Fruit fly (Drosophila melanogaster) whole organism, embryonic: ENCODE data around the gene Rab18.

Experiments used
- CG10321 ChIP-seq: fragments of 200-800 bp; sonication (Bioruptor generic); IDR thresholded peaks from 2 replicates; pipeline ENCODE4 v1.3.6; 2022; ENCODE audit warnings: missing biosample characterization, missing genetic modification characterization
- CG13624 ChIP-seq: fragments of 200-800 bp; sonication (Bioruptor generic); optimal IDR thresholded peaks from 2 replicates; lab custom pipeline; 2016; ENCODE audit warnings: missing biosample characterization, missing genetic modification characterization
- CG15479 ChIP-seq: fragments of 200-800 bp; sonication (Bioruptor generic); optimal IDR thresholded peaks from 3 replicates; lab custom pipeline; 2019; ENCODE audit warnings: missing biosample characterization, mild to moderate bottlenecking, missing genetic modification characterization, moderate library complexity
- CG16813 ChIP-seq: fragments of 200-800 bp; sonication (Bioruptor generic); IDR thresholded peaks from 3 replicates; pipeline ENCODE4 v1.3.6; 2022; ENCODE audit warnings: missing biosample characterization, missing genetic modification characterization; ENCODE audit not compliant: partially characterized antibody
- CG17359 ChIP-seq: fragments of 200-800 bp; sonication (Bioruptor generic); optimal IDR thresholded peaks from 3 replicates; lab custom pipeline; 2018; ENCODE audit warnings: missing biosample characterization, mild to moderate bottlenecking, missing genetic modification characterization, moderate library complexity
- CG18011 ChIP-seq: fragments of 200-800 bp; sonication (Bioruptor generic); optimal IDR thresholded peaks from 2 replicates; lab custom pipeline; 2017; ENCODE audit warnings: missing biosample characterization, missing genetic modification characterization, mild to moderate bottlenecking, moderate library complexity, missing genotype
- CG2129 ChIP-seq: fragments of 200-800 bp; sonication (Bioruptor generic); IDR thresholded peaks from 2 replicates; pipeline ENCODE4 v1.3.6; 2022; ENCODE audit warnings: missing biosample characterization, missing genetic modification characterization; ENCODE audit not compliant: partially characterized antibody
- CG2712 ChIP-seq: fragments of 200-800 bp; optimal IDR thresholded peaks from 3 replicates; lab custom pipeline; 2019; ENCODE audit warnings: missing biosample characterization, mild to moderate bottlenecking, missing genetic modification characterization, moderate library complexity
- CG30020 ChIP-seq: fragments of 200-800 bp; optimal IDR thresholded peaks from 2 replicates; lab custom pipeline; 2019; ENCODE audit warnings: missing biosample characterization, mild to moderate bottlenecking, missing genetic modification characterization, moderate library complexity
- CG30403 ChIP-seq: fragments of 200-800 bp; sonication (Bioruptor generic); optimal IDR thresholded peaks from 3 replicates; lab custom pipeline; 2016; ENCODE audit warnings: missing biosample characterization, missing genetic modification characterization
- CG34224 ChIP-seq: fragments of 200-800 bp; sonication (Bioruptor generic); IDR thresholded peaks from 3 replicates; pipeline ENCODE4 v1.3.6; 2022; ENCODE audit warnings: missing biosample characterization, missing genetic modification characterization; ENCODE audit not compliant: partially characterized antibody
- CG3995 ChIP-seq: fragments of 200-800 bp; sonication (Bioruptor generic); optimal IDR thresholded peaks from 3 replicates; lab custom pipeline; 2016; ENCODE audit warnings: missing biosample characterization, missing genetic modification characterization
- CG8089 ChIP-seq: fragments of 200-800 bp; sonication (Bioruptor generic); optimal IDR thresholded peaks from 3 replicates; lab custom pipeline; 2016; ENCODE audit warnings: missing biosample characterization, missing genetic modification characterization
- CG8924 ChIP-seq: fragments of 200-800 bp; optimal IDR thresholded peaks from 3 replicates; lab custom pipeline; 2019; ENCODE audit warnings: missing biosample characterization, mild to moderate bottlenecking, missing genetic modification characterization, moderate library complexity
- Deaf1 ChIP-seq: fragments of 200-800 bp; optimal IDR thresholded peaks from 3 replicates; lab custom pipeline; 2019; ENCODE audit warnings: missing biosample characterization, mild to moderate bottlenecking, missing genetic modification characterization, moderate library complexity
- Dll ChIP-seq: fragments of 200-800 bp; sonication (Bioruptor generic); IDR thresholded peaks from 4 replicates; pipeline ENCODE4 v1.3.6; 2022; ENCODE audit warnings: missing biosample characterization, missing genetic modification characterization; ENCODE audit not compliant: partially characterized antibody
- Doc3 ChIP-seq: fragments of 200-800 bp; sonication (Bioruptor generic); IDR thresholded peaks from 3 replicates; pipeline ENCODE4 v1.3.6; 2022; ENCODE audit warnings: missing biosample characterization, missing genetic modification characterization; ENCODE audit not compliant: partially characterized antibody
- Dp ChIP-seq: fragments of 200-800 bp; sonication (Bioruptor generic); optimal IDR thresholded peaks from 2 replicates; lab custom pipeline; 2018; ENCODE audit warnings: missing biosample characterization, mild to moderate bottlenecking, missing genetic modification characterization, moderate library complexity
- Ets97D ChIP-seq: fragments of 200-800 bp; sonication (Bioruptor generic); optimal IDR thresholded peaks from 3 replicates; lab custom pipeline; 2016; ENCODE audit warnings: missing biosample characterization, missing genetic modification characterization
- HLH4C ChIP-seq: fragments of 200-800 bp; sonication (Bioruptor generic); IDR thresholded peaks from 3 replicates; pipeline ENCODE4 v1.3.6; 2022; ENCODE audit warnings: missing biosample characterization, missing genetic modification characterization; ENCODE audit not compliant: partially characterized antibody
- Scr ChIP-seq: fragments of 200-800 bp; sonication (Bioruptor generic); IDR thresholded peaks from 2 replicates; pipeline ENCODE4 v1.3.6; 2022; ENCODE audit warnings: missing biosample characterization, missing genetic modification characterization; ENCODE audit not compliant: partially characterized antibody
- Sry-δ ChIP-seq: fragments of 200-800 bp; sonication (Bioruptor generic); optimal IDR thresholded peaks from 2 replicates; lab custom pipeline; 2016; ENCODE audit warnings: missing biosample characterization, missing genetic modification characterization
- Stat92E ChIP-seq, 3 experiments: fragments of >200 bp in 2 of 3; fragments of 200-800 bp in 1 of 3; sonication (Bioruptor generic) in 1 of 3; optimal IDR thresholded peaks; 2 replicates each; lab custom pipeline; 2017 to 2019; ENCODE audit warnings: missing biosample characterization in 3 of 3, missing genetic modification characterization in 3 of 3, mild to moderate bottlenecking in 1 of 3, moderate library complexity in 1 of 3
- amos ChIP-seq: fragments of 200-800 bp; sonication (Bioruptor generic); IDR thresholded peaks from 2 replicates; pipeline ENCODE4 v1.3.6; 2022; ENCODE audit warnings: missing biosample characterization, missing genetic modification characterization; ENCODE audit not compliant: partially characterized antibody
- btn ChIP-seq: fragments of 200-800 bp; sonication (Bioruptor generic); optimal IDR thresholded peaks from 2 replicates; lab custom pipeline; 2016; ENCODE audit warnings: missing biosample characterization, missing genetic modification characterization
- ci ChIP-seq: fragments of 200-800 bp; sonication (Bioruptor generic); IDR thresholded peaks from 3 replicates; pipeline ENCODE4 v1.3.6; 2022; ENCODE audit warnings: missing biosample characterization, missing genetic modification characterization
- exex ChIP-seq: fragments of 200-800 bp; sonication (Bioruptor generic); optimal IDR thresholded peaks from 4 replicates; lab custom pipeline; 2018; ENCODE audit warnings: missing biosample characterization, mild to moderate bottlenecking, missing genetic modification characterization, moderate library complexity
- gce ChIP-seq: fragments of 200-800 bp; sonication (Bioruptor generic); IDR thresholded peaks from 3 replicates; pipeline ENCODE4 v1.3.6; 2022; ENCODE audit warnings: missing biosample characterization, missing genetic modification characterization
- grau ChIP-seq: fragments of 200-800 bp; optimal IDR thresholded peaks from 3 replicates; lab custom pipeline; 2019; ENCODE audit warnings: missing biosample characterization, mild to moderate bottlenecking, missing genetic modification characterization, moderate library complexity
- hb ChIP-seq: fragments of 200-800 bp; sonication (Bioruptor generic); IDR thresholded peaks from 3 replicates; pipeline ENCODE4 v1.3.6; 2022; ENCODE audit warnings: missing biosample characterization, missing genetic modification characterization; ENCODE audit not compliant: partially characterized antibody
- inv ChIP-seq: fragments of 200-800 bp; sonication (Bioruptor generic); IDR thresholded peaks from 2 replicates; pipeline ENCODE4 v1.3.6; 2022; ENCODE audit warnings: missing biosample characterization, missing genetic modification characterization; ENCODE audit not compliant: partially characterized antibody
- lola ChIP-seq, 3 experiments: fragments of >200 bp in 2 of 3; fragments of 200-800 bp in 1 of 3; sonication (Bioruptor generic) in 1 of 3; optimal IDR thresholded peaks; 2 replicates each; lab custom pipeline; 2017 to 2019; ENCODE audit warnings: missing biosample characterization in 3 of 3, missing genetic modification characterization in 3 of 3, mild to moderate bottlenecking in 1 of 3, moderate library complexity in 1 of 3
- nerfin-2 ChIP-seq: fragments of 200-800 bp; sonication (Bioruptor generic); IDR thresholded peaks from 2 replicates; pipeline ENCODE4 v1.3.6; 2022; ENCODE audit warnings: missing biosample characterization, missing genetic modification characterization; ENCODE audit not compliant: partially characterized antibody
- otp ChIP-seq: fragments of 200-800 bp; sonication (Bioruptor generic); IDR thresholded peaks from 3 replicates; pipeline ENCODE4, ENCODE4 v1.3.6; 2022; ENCODE audit warnings: missing biosample characterization, missing genetic modification characterization
- sc ChIP-seq, 3 experiments: fragments of >200 bp in 2 of 3; fragments of 200-800 bp in 1 of 3; sonication (Bioruptor generic) in 1 of 3; optimal IDR thresholded peaks; 2 replicates in 2 of 3; 3 replicates in 1 of 3; lab custom pipeline; 2017; ENCODE audit warnings: mild to moderate bottlenecking in 1 of 3, missing biosample characterization in 1 of 3, missing genetic modification characterization in 1 of 3, missing genetic modification reagents in 1 of 3
- sna ChIP-seq: fragments of 200-800 bp; sonication (Bioruptor generic); IDR thresholded peaks from 2 replicates; pipeline ENCODE4 v1.3.6; 2022; ENCODE audit warnings: missing biosample characterization, missing genetic modification characterization; ENCODE audit not compliant: partially characterized antibody
- sob ChIP-seq: fragments of 200-800 bp; sonication (Bioruptor generic); IDR thresholded peaks from 2 replicates; pipeline ENCODE4 v1.3.6; 2022; ENCODE audit warnings: missing biosample characterization, missing genetic modification characterization
- sr ChIP-seq: fragments of 200-800 bp; sonication (Bioruptor generic); IDR thresholded peaks from 3 replicates; pipeline ENCODE4 v1.3.6; 2022; ENCODE audit warnings: missing biosample characterization, missing genetic modification characterization
- sug ChIP-seq: fragments of 200-800 bp; optimal IDR thresholded peaks from 2 replicates; lab custom pipeline; 2019; ENCODE audit warnings: missing biosample characterization, mild to moderate bottlenecking, missing genetic modification characterization, moderate library complexity
- tap ChIP-seq: fragments of 200-800 bp; optimal IDR thresholded peaks from 3 replicates; lab custom pipeline; 2019; ENCODE audit warnings: missing biosample characterization, mild to moderate bottlenecking, missing genetic modification characterization, moderate library complexity
- tgo ChIP-seq: fragments of 200-800 bp; sonication (Bioruptor generic); IDR thresholded peaks from 3 replicates; pipeline ENCODE4 v1.3.6; 2022; ENCODE audit warnings: missing biosample characterization, missing genetic modification characterization
- tio ChIP-seq: fragments of 200-800 bp; sonication (Bioruptor generic); optimal IDR thresholded peaks from 2 replicates; lab custom pipeline; 2017; ENCODE audit warnings: missing biosample characterization, missing genetic modification characterization, inconsistent platforms
- twi ChIP-seq: fragments of 200-800 bp; optimal IDR thresholded peaks from 2 replicates; lab custom pipeline; 2019; ENCODE audit warnings: missing biosample characterization, mild to moderate bottlenecking, missing genetic modification characterization, moderate library complexity
- unc-4 ChIP-seq: fragments of 200-800 bp; sonication (Bioruptor generic); IDR thresholded peaks from 2 replicates; pipeline ENCODE4 v1.3.6; 2022; ENCODE audit warnings: missing biosample characterization, missing genetic modification characterization; ENCODE audit not compliant: partially characterized antibody
- vnd ChIP-seq: fragments of 200-800 bp; sonication (Bioruptor generic); IDR thresholded peaks from 3 replicates; pipeline ENCODE4 v1.3.6; 2022; ENCODE audit warnings: missing biosample characterization, missing genetic modification characterization; ENCODE audit not compliant: partially characterized antibody
- zen2 ChIP-seq: fragments of 200-800 bp; sonication (Bioruptor generic); IDR thresholded peaks from 3 replicates; pipeline ENCODE4 v1.3.6; 2022; ENCODE audit warnings: missing biosample characterization, missing genetic modification characterization; ENCODE audit not compliant: partially characterized antibody

Gene Rab18

DNA sequence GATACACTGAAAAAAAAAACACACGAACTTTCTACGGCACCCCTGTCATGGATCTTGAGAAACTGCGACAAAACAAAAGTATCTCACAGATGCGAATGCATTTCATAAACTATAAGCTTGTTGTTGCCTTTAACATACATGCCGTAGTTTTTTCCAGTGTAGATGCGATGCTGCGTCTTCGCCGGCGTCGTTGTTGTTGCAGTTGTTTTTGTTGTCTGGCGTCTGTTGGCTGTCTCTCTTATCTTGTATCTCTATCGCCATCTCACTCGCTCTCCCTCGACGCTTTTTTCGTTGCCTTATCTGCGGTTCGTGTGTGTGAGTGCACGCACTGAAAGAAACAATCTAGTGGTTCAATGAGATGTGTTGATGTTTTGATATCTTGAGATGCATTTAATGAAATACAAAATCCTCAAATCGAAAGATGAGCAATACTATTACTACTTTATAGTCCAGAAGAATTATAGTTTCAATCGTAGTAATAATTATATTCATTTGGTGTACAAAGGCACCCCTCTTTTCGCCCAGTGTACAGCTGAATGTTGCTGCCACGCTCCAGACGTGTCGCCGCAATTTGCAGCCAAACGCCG, 24.9 kb upstream of the Rab18 start (continued):
- TF ChIP-seq sob (GFP tag; lab: Robert Waterston, UW) (peak; percentile 96), CG17359 (tag; lab: Kevin White, UChicago) (peak; percentile 95), CG10321 (peak; percentile 76), Dp (no peak), CG15479 (GFP tag; lab: Kevin White, UChicago) (peak; percentile 61), Ets97D (peak; percentile 85), sr (GFP tag; lab: Robert Waterston, UW) (peak; percentile 91), unc-4 (no peak), CG13624 (GFP tag; lab: Kevin White, UChicago) (peak; percentile 97), tio (GFP tag; lab: Kevin White, UChicago) (peak; percentile 93), hb (GFP tag; lab: Robert Waterston, UW) (no peak), CG30403 (GFP tag; lab: Kevin White, UChicago) (peak; percentile 97), CG3995 (peak; percentile 76), CG18011 (peak; percentile 67), CG8089 (peak; percentile 98), exex (tag; lab: Kevin White, UChicago) (peak; percentile 48), otp (peak; percentile 98)

DNA sequence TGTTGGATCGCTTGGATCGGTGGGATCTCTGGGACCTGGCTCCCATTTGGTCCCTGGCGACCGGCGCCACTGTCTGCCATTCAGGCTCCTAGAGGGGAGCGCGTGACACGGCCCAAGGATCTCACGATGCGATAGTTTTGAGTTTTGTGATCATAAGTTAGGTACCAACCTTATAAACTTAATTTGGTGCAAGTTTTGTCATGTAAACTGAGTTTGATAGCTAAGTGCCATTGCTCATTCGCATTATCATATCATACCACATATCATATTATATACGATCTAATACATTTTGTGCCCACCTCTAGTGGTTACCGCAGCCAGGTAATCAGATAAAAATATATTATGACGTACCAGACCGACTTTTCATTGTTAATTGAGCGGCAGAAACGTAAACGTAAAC, 24.3 kb upstream of the Rab18 start:
- TF ChIP-seq CG8924 (peak; percentile 74), Deaf1 (tag; lab: Kevin White, UChicago) (peak; percentile 33), Stat92E (GFP tag; optimal IDR thresholded peaks at IDR 0.05; lab: Kevin White, UChicago) (no peak), sna (peak; percentile 65), grau (tag; lab: Kevin White, UChicago) (peak; percentile 72), tgo (GFP tag; lab: Robert Waterston, UW) (no peak), Dll (GFP tag; lab: Robert Waterston, UW) (peak; percentile 87), Doc3 (GFP tag; lab: Robert Waterston, UW) (peak; percentile 86), CG16813 (GFP tag; lab: Robert Waterston, UW) (peak; percentile 82), inv (peak; percentile 52; the same call in 1 of the 2 replicates), HLH4C (GFP tag; lab: Robert Waterston, UW) (peak; percentile 58; the same call in 2 of the 3 replicates), unc-4 (peak; percentile 47; the same call in 1 of the 2 replicates), ci (no peak), sc (optimal IDR thresholded peaks at IDR 0.05; lab: Kevin White, UChicago) (no peak), sc (GFP tag; optimal IDR thresholded peaks at IDR 0.05; lab: Kevin White, UChicago) (peak; percentile 57), lola (GFP tag; optimal IDR thresholded peaks at IDR 0.05; lab: Kevin White, UChicago) (peak in 1 of 3 experiments; percentile 61), CG2129 (GFP tag; lab: Robert Waterston, UW) (peak; percentile 57; the same call in 1 of the 2 replicates), Scr (GFP tag; lab: Robert Waterston, UW) (peak; percentile 79), CG34224 (GFP tag; lab: Robert Waterston, UW) (peak; percentile 61; the same call in 2 of the 3 replicates), gce (0 out of 3 replicates have a peak, but pooled peaks have one; percentile 5), tap (tag; lab: Kevin White, UChicago) (peak; percentile 22), twi (tag; lab: Kevin White, UChicago) (peak; percentile 52), zen2 (GFP tag; lab: Robert Waterston, UW) (peak; percentile 36; the same call in 1 of the 3 replicates), sug (tag; lab: Kevin White, UChicago) (peak; percentile 45), amos (peak; percentile 67), CG2712 (tag; lab: Kevin White, UChicago) (peak; percentile 81), CG30020 (peak; percentile 18), Sry-δ (GFP tag; lab: Kevin White, UChicago) (peak; percentile 64), vnd (GFP tag; lab: Robert Waterston, UW) (peak; percentile 65), btn (GFP tag; lab: Kevin White, UChicago) (no peak), nerfin-2 (GFP tag; lab: Robert Waterston, UW) (peak; percentile 34; the same call in 1 of the 2 replicates)
